Fruit fly (Drosophila melanogaster): ENCODE data around the gene brk.

DNA sequence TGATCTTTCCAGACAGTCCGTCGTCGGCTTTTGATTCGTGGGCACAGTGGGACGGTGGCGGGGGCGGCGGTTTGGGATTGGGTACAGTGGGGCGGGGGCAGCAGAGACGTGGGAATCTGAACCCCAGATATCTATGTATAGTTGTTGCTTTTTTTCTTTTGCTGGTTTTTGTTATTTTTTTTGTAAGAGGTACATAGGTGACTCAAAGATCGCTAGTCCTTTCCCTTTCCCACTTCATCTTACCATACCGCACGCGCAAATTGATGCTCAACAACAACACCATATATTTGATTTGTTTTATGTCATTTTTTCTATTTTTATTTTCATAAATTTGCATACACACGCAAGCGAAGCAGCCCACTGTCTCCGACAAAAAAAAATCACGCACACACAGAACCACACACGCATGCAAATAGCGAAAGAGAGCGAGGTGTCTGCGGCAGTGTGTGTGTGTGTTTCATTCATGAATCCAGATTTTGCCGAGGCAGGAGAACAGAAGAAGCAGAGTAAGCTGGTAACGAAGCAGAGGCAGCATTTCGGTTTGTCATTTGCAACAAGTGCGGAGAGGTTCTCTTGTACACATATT is 1.9 kb upstream of the brk start:
- TF ChIP-seq pnt (GFP tag; optimal IDR thresholded peaks at IDR 0.05), result peak; percentile 44
- TF ChIP-seq Hsf (GFP tag; optimal IDR thresholded peaks at IDR 0.05), result peak; percentile 33
- peak; percentile 63; the same call in 1 of the 2 replicates for TF ChIP-seq CG6689 (GFP tag; IDR thresholded peaks at IDR 0.05)
- peak; percentile 36 for TF ChIP-seq kni (GFP tag; optimal IDR thresholded peaks at IDR 0.05)
- no peak for TF ChIP-seq Tbp (GFP tag; optimal IDR thresholded peaks at IDR 0.05)
- TF ChIP-seq dmrt99B (tag; optimal IDR thresholded peaks at IDR 0.05), result peak; percentile 69
- TF ChIP-seq Opbp (GFP tag; IDR thresholded peaks at IDR 0.05; ENCODE audit: partially characterized antibody), result no peak
- peak; percentile 50 for TF ChIP-seq cg (GFP tag; optimal IDR thresholded peaks at IDR 0.05)
- no peak for TF ChIP-seq bowl (GFP tag; IDR thresholded peaks at IDR 0.05)
- TF ChIP-seq CG16779 (GFP tag; IDR thresholded peaks at IDR 0.05), result no peak
- no peak for TF ChIP-seq slou (GFP tag; optimal IDR thresholded peaks at IDR 0.05)
- TF ChIP-seq hb (GFP tag; IDR thresholded peaks at IDR 0.05; ENCODE audit: partially characterized antibody), result no peak
- TF ChIP-seq gcm (GFP tag; optimal IDR thresholded peaks at IDR 0.05), result no peak
